Fruit fly (Drosophila melanogaster): ENCODE results near the gene mrn.

DNA sequence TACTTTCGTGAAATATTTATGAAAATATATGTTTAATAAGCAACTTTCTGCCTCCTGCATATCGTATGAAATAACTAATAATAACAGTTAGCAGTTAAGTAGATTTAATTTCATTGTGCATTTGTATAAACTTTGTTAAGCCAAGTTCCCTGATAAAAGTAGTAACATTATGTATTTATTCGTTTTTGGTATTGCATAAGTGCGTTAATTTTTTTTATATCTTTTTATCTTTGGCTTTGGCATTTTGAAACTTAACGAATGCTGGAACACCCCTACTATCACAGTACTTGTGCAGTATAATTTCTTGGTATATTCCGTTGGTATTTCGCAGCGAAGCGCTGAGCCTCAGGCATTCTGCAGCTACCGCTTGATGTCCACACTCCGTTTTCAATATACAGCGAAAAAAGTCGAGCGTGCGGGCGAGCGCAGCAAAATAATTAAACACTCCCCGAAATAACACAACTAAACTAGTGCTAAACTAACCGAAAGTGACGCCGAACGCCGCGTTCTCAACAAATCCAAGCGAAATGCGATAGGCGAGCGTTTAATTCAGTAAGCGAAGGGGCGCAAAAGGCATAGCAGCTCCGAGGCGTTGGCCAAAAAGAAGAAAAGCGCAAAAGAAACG lies 8.3 kb upstream of the mrn start, which contains the start of gene RhoGAP71E:
- peak; percentile 36 for TF ChIP-seq OdsH (GFP tag; optimal IDR thresholded peaks at IDR 0.05)
- TF ChIP-seq Jra (GFP tag; optimal IDR thresholded peaks at IDR 0.05), result no peak
- no peak for TF ChIP-seq pan (optimal IDR thresholded peaks at IDR 0.05)
- TF ChIP-seq Dfd (GFP tag; optimal IDR thresholded peaks at IDR 0.05), result no peak
- peak; percentile 19 for TF ChIP-seq h (GFP tag; optimal IDR thresholded peaks at IDR 0.05)
- no peak for TF ChIP-seq Vsx2 (GFP tag; optimal IDR thresholded peaks at IDR 0.05; ENCODE audit: partially characterized antibody)
- no peak for TF ChIP-seq CrebA (GFP tag; optimal IDR thresholded peaks at IDR 0.05; ENCODE audit: borderline replicate concordance)
- TF ChIP-seq ey (GFP tag; optimal IDR thresholded peaks at IDR 0.05), result no peak
- no peak for TF ChIP-seq dsf (GFP tag; optimal IDR thresholded peaks at IDR 0.05; ENCODE audit: borderline replicate concordance)
- no peak for TF ChIP-seq Myc (optimal IDR thresholded peaks at IDR 0.05)
- TF ChIP-seq dmrt93B (GFP tag; optimal IDR thresholded peaks at IDR 0.05), result no peak
- TF ChIP-seq CG32264 (GFP tag; optimal IDR thresholded peaks at IDR 0.05), result no peak

Measured in whole organism, wandering third instar larva.